Worm (Caenorhabditis elegans) whole organism, young adult: Measurements from ENCODE around the gene ZK643.2.

Experiments
- ceh-40 ChIP-seq: fragments of 200-800 bp; sonication (Bioruptor generic); IDR thresholded peaks from 2 replicates; pipeline ENCODE4 v1.3.6; 2022; ENCODE audit warnings: missing genetic modification characterization, missing compliant biosample characterization
- egl-44 ChIP-seq: fragments of 200-800 bp; sonication (Bioruptor generic); IDR thresholded peaks from 2 replicates; pipeline ENCODE4 v1.3.6; 2022; ENCODE audit warnings: missing genetic modification reagents, missing genetic modification characterization, missing compliant biosample characterization
- lin-26 ChIP-seq: fragments of 200-800 bp; sonication (Bioruptor generic); IDR thresholded peaks from 2 replicates; pipeline ENCODE4 v1.3.6; 2022; ENCODE audit warnings: missing genetic modification reagents, missing genetic modification characterization, missing compliant biosample characterization
- pbrm-1 ChIP-seq: fragments of 200-800 bp; sonication (Bioruptor generic); IDR thresholded peaks from 2 replicates; pipeline ENCODE4 v1.3.6; 2022; ENCODE audit warnings: missing genetic modification reagents, missing genetic modification characterization, missing compliant biosample characterization
- snpc-4 ChIP-seq, 5 experiments: fragments of 150-350 bp in 1 of 5; sonication (generic microtip) in 4 of 5; optimal IDR thresholded peaks; 2 replicates each; lab custom pipeline; 2014 to 2018; ENCODE audit warnings: missing genetic modification characterization in 5 of 5, missing biosample characterization in 3 of 5, antibody characterized with exemption in 2 of 5, mild to moderate bottlenecking in 2 of 5, missing compliant biosample characterization in 2 of 5, missing genotype in 2 of 5, moderate library complexity in 2 of 5, missing genetic modification reagents in 1 of 5
- tlf-1 ChIP-seq: fragments of 200-800 bp; sonication (Bioruptor generic); optimal IDR thresholded peaks from 2 replicates; lab custom pipeline; 2018; ENCODE audit warnings: mild to moderate bottlenecking, missing genetic modification characterization, missing compliant biosample characterization
- unc-62 ChIP-seq: fragments of 150-350 bp; optimal IDR thresholded peaks from 2 replicates; lab custom pipeline; 2014; ENCODE audit warnings: missing biosample characterization, missing genetic modification reagents, missing genetic modification characterization
- ztf-6 ChIP-seq: fragments of 200-800 bp; sonication (Bioruptor generic); IDR thresholded peaks from 2 replicates; pipeline ENCODE4 v1.3.6; 2022; ENCODE audit warnings: missing genetic modification reagents, missing genetic modification characterization, missing compliant biosample characterization

- TF ChIP-seq ztf-6 (GFP tag; lab: Robert Waterston, UW) (no peak), pbrm-1 (GFP tag; lab: Robert Waterston, UW) (no peak), ceh-40 (GFP tag; lab: Robert Waterston, UW) (no peak), lin-26 (GFP tag; lab: Robert Waterston, UW) (no peak), egl-44 (GFP tag; lab: Robert Waterston, UW) (no peak), unc-62 (GFP tag; lab: Kevin White, UChicago) (no peak), tlf-1 (GFP tag; lab: Kevin White, UChicago) (no peak), snpc-4 (GFP tag; optimal IDR thresholded peaks at IDR 0.05; lab: Kevin White, UChicago) (no peak), snpc-4 (tag; optimal IDR thresholded peaks at IDR 0.05; lab: Kevin White, UChicago) (no peak)
Measured at ce11 chrIII:8998884-8999283, 42.5 kb downstream of the ZK643.2 start.
